Worm (Caenorhabditis elegans) whole organism, mixed stage, embryonic: ENCODE results near the gene Y49A3A.4.

ENCODE experiments used
- ces-1 ChIP-seq: fragments of 150-350 bp; optimal IDR thresholded peaks from 2 replicates; lab custom pipeline; 2014; ENCODE audit warnings: missing biosample characterization, missing genetic modification reagents, missing genetic modification characterization
- elt-3 ChIP-seq: fragments of 150-350 bp; optimal IDR thresholded peaks from 2 replicates; lab custom pipeline; 2014; ENCODE audit warnings: missing biosample characterization, missing genetic modification characterization
- lin-32 ChIP-seq: fragments of 200-800 bp; sonication (Bioruptor generic); optimal IDR thresholded peaks from 2 replicates; lab custom pipeline; 2018; ENCODE audit warnings: mild to moderate bottlenecking, missing genetic modification characterization, missing compliant biosample characterization
- mab-5 ChIP-seq: fragments of 150-350 bp; optimal IDR thresholded peaks from 2 replicates; lab custom pipeline; 2014; ENCODE audit warnings: missing biosample characterization, missing genetic modification characterization
- mep-1 ChIP-seq: fragments of 150-350 bp; optimal IDR thresholded peaks from 2 replicates; lab custom pipeline; 2017; ENCODE audit warnings: missing biosample characterization, missing genetic modification reagents, missing genetic modification characterization, inconsistent platforms
- nhr-237 ChIP-seq: fragments of 150-350 bp; optimal IDR thresholded peaks from 2 replicates; lab custom pipeline; 2014; ENCODE audit warnings: missing biosample characterization, missing genetic modification characterization
- nhr-28 ChIP-seq: fragments of 150-350 bp; optimal IDR thresholded peaks from 2 replicates; lab custom pipeline; 2014; ENCODE audit warnings: missing biosample characterization, missing genetic modification characterization
- nhr-76 ChIP-seq: sonication (generic microtip); optimal IDR thresholded peaks from 2 replicates; lab custom pipeline; 2017; ENCODE audit warnings: missing biosample characterization, missing genetic modification characterization
- sem-2 ChIP-seq: fragments of 200-800 bp; sonication (Bioruptor generic); optimal IDR thresholded peaks from 2 replicates; lab custom pipeline; 2018; ENCODE audit warnings: mild to moderate bottlenecking, missing genetic modification characterization, missing compliant biosample characterization
- ztf-11 ChIP-seq: fragments of 150-350 bp; optimal IDR thresholded peaks from 2 replicates; lab custom pipeline; 2014; ENCODE audit warnings: missing biosample characterization, missing genetic modification characterization

DNA sequence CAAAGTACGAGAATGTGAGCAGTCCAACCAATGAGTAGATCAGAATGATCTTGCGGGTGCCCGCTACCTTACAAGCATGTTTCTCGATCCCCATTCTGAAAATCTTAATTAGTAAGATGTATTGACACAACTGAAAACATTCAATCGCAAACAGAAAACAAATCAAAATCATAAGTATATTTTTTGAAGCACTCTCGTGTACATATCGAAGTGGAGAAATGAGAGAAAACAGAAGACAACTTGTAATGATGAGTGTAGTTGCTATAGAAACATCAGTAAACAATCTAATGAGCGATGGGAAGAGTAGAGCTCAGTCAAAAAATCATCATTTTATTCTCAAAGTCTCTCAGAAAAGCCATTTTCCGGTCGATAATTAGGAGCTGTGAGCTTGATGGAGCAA lies 46.0 kb downstream of the Y49A3A.4 start, which contains the start of gene F14D7.8:
- TF ChIP-seq nhr-76 (tag; lab: Kevin White, UChicago): no peak
- no peak for TF ChIP-seq sem-2
- TF ChIP-seq mab-5 (tag; lab: Kevin White, UChicago): no peak
- no peak for TF ChIP-seq elt-3
- TF ChIP-seq mep-1 (tag; lab: Kevin White, UChicago): no peak
- TF ChIP-seq ces-1 (GFP tag; lab: Kevin White, UChicago): no peak
- no peak for TF ChIP-seq ztf-11 (tag; lab: Kevin White, UChicago)
- TF ChIP-seq lin-32 (GFP tag; lab: Kevin White, UChicago): no peak
- no peak for TF ChIP-seq nhr-237 (tag; lab: Kevin White, UChicago)
- TF ChIP-seq nhr-28 (tag; lab: Kevin White, UChicago): no peak
